6 fruit fly cellular contexts compared by ENCODE assay signal in the genomic region with DNA sequence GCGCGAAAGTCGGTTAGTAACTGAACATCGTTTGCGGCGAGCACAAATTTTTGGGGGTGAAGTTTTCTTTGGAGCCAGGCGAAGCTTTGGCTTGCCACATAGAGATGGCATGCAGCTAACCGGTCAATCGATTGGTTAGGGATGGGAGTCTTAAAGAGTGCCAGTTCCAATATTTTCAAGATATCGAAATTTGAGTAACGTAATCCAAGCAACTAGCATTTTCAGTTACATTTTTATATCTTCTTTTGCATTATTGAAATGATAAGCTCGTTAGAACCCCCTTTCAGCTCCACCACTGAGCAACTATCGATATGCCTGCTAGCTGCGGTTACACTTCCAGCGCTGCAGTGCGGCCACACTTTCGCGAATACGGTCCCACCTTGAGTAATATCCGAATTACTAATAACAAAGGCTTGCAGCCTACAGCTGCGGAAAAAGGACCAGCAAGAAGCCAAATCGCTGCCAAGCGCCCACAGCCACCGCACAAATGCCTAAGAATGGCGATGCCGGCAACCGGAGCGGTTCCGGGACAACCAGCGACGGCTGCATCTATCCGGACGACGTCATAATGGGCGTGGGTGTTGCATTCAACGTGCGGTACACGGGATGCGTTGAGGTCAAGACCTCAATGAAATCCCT.
TF ChIP-seq lines count a peak whose summit lies in the region.

Gene Atat (minus strand): TSS at position 103 of the 639 bp plus-strand sequence.
Gene Shc (plus strand): TSS at position 355 of the 639 bp plus-strand sequence.

- peak; percentile 11 to 53 for TF ChIP-seq CTCF in S2 (optimal IDR thresholded peaks at IDR 0.05; lab: Kevin White, UChicago)
- peak; percentile 62 for TF ChIP-seq CTCF in whole organism, embryonic (GFP tag; optimal IDR thresholded peaks at IDR 0.05; lab: Kevin White, UChicago)

TF ChIP-seq in whole organism, adult, 20 proteins besides CTCF, POLR2A, EP300 and RAD21 (continues in another document):
- TF ChIP-seq cic (GFP tag; optimal IDR thresholded peaks at IDR 0.05; lab: Kevin White, UChicago): peak; percentile 89
- TF ChIP-seq tj (GFP tag; optimal IDR thresholded peaks at IDR 0.05; lab: Kevin White, UChicago): peak; percentile 89
- peak; percentile 95 for TF ChIP-seq pad (GFP tag; optimal IDR thresholded peaks at IDR 0.05; lab: Kevin White, UChicago)
- TF ChIP-seq CG5204 (GFP tag; optimal IDR thresholded peaks at IDR 0.05; lab: Kevin White, UChicago): no peak
- TF ChIP-seq Mnt (GFP tag; optimal IDR thresholded peaks at IDR 0.05; lab: Kevin White, UChicago): peak; percentile 94
- peak; percentile 95 for TF ChIP-seq CG14711 (tag; optimal IDR thresholded peaks at IDR 0.05; lab: Kevin White, UChicago)
- peak; percentile 96 for TF ChIP-seq ovo (GFP tag; optimal IDR thresholded peaks at IDR 0.05; lab: Kevin White, UChicago)
- TF ChIP-seq Crg-1 (GFP tag; optimal IDR thresholded peaks at IDR 0.05; lab: Kevin White, UChicago): peak; percentile 99
- TF ChIP-seq CG11617 (GFP tag; optimal IDR thresholded peaks at IDR 0.05; lab: Kevin White, UChicago): peak; percentile 97
- TF ChIP-seq CG1620 (GFP tag; optimal IDR thresholded peaks at IDR 0.05; lab: Kevin White, UChicago): peak; percentile 100
- TF ChIP-seq Clk (GFP tag; optimal IDR thresholded peaks at IDR 0.05; lab: Kevin White, UChicago): peak; percentile 99
- no peak for TF ChIP-seq cnc (optimal IDR thresholded peaks at IDR 0.05; lab: Kevin White, UChicago)
- TF ChIP-seq Hr96 (GFP tag; optimal IDR thresholded peaks at IDR 0.05; lab: Kevin White, UChicago): peak; percentile 100
- TF ChIP-seq CG33017 (tag; optimal IDR thresholded peaks at IDR 0.05; lab: Kevin White, UChicago): peak; percentile 97
- TF ChIP-seq CG7045 (GFP tag; optimal IDR thresholded peaks at IDR 0.05; lab: Kevin White, UChicago): peak; percentile 98
- TF ChIP-seq CG12768 (GFP tag; optimal IDR thresholded peaks at IDR 0.05; lab: Kevin White, UChicago): peak; percentile 99

TF ChIP-seq in whole organism, embryonic, 481 proteins besides CTCF, POLR2A, EP300 and RAD21 (continues in another document):
- TF ChIP-seq MESR4 (GFP tag; optimal IDR thresholded peaks at IDR 0.05; lab: Kevin White, UChicago) (peak; percentile 69), Hmx (GFP tag; optimal IDR thresholded peaks at IDR 0.05; lab: Kevin White, UChicago) (peak; percentile 97), gem (tag; optimal IDR thresholded peaks at IDR 0.05; lab: Kevin White, UChicago) (peak; percentile 99), crol (GFP tag; IDR thresholded peaks at IDR 0.05; lab: Robert Waterston, UW) (peak; percentile 85), CG34224 (GFP tag; IDR thresholded peaks at IDR 0.05; lab: Robert Waterston, UW; ENCODE audit: partially characterized antibody) (peak; percentile 86), tll (GFP tag; optimal IDR thresholded peaks at IDR 0.05; lab: Kevin White, UChicago) (peak; percentile 50 to 94), CG7357 (GFP tag; IDR thresholded peaks at IDR 0.05; lab: Robert Waterston, UW) (peak; percentile 98), CG17829 (tag; optimal IDR thresholded peaks at IDR 0.05; lab: Kevin White, UChicago) (peak; percentile 98), CG7987 (GFP tag; optimal IDR thresholded peaks at IDR 0.05; lab: Kevin White, UChicago) (peak; percentile 95), wek (GFP tag; optimal IDR thresholded peaks at IDR 0.05; lab: Kevin White, UChicago) (peak; percentile 83), chif (GFP tag; optimal IDR thresholded peaks at IDR 0.05; lab: Kevin White, UChicago) (peak; percentile 99 to 100), CG8281 (tag; optimal IDR thresholded peaks at IDR 0.05; lab: Kevin White, UChicago) (peak; percentile 92), cato (GFP tag; optimal IDR thresholded peaks at IDR 0.05; lab: Kevin White, UChicago; ENCODE audit: borderline replicate concordance) (peak; percentile 99), ham (GFP tag; IDR thresholded peaks at IDR 0.05; lab: Robert Waterston, UW) (peak; percentile 98), CG4730 (GFP tag; IDR thresholded peaks at IDR 0.05; lab: Robert Waterston, UW) (peak; percentile 99), Atf3 (GFP tag; optimal IDR thresholded peaks at IDR 0.05; lab: Kevin White, UChicago) (peak; percentile 99)

TF ChIP-seq in whole organism, prepupa, 60 proteins besides CTCF, POLR2A, EP300 and RAD21 (continues in another document):
- TF ChIP-seq net (GFP tag; optimal IDR thresholded peaks at IDR 0.05; lab: Kevin White, UChicago) (peak; percentile 98), Eip93F (GFP tag; optimal IDR thresholded peaks at IDR 0.05; lab: Kevin White, UChicago) (peak; percentile 95), CG8319 (GFP tag; optimal IDR thresholded peaks at IDR 0.05; lab: Kevin White, UChicago) (peak; percentile 99), Sox15 (GFP tag; optimal IDR thresholded peaks at IDR 0.05; lab: Kevin White, UChicago) (peak; percentile 100), Gug (GFP tag; IDR thresholded peaks at IDR 0.05; lab: Robert Waterston, UW) (peak; percentile 99), salr (GFP tag; optimal IDR thresholded peaks at IDR 0.05; lab: Kevin White, UChicago) (peak; percentile 96 to 99), CG10631 (GFP tag; optimal IDR thresholded peaks at IDR 0.05; lab: Kevin White, UChicago) (peak; percentile 99), CG7368 (GFP tag; optimal IDR thresholded peaks at IDR 0.05; lab: Kevin White, UChicago) (peak; percentile 98), vri (GFP tag; optimal IDR thresholded peaks at IDR 0.05; lab: Kevin White, UChicago) (peak; percentile 97), Hr4 (GFP tag; optimal IDR thresholded peaks at IDR 0.05; lab: Kevin White, UChicago) (peak; percentile 99), Met (GFP tag; optimal IDR thresholded peaks at IDR 0.05; lab: Kevin White, UChicago) (peak; percentile 98), CG6808 (GFP tag; optimal IDR thresholded peaks at IDR 0.05; lab: Kevin White, UChicago) (peak; percentile 93), CG3919 (GFP tag; optimal IDR thresholded peaks at IDR 0.05; lab: Kevin White, UChicago) (peak; percentile 99), Eip78C (GFP tag; lab: Kevin White, UChicago) (peak; percentile 99), Lpt (GFP tag; optimal IDR thresholded peaks at IDR 0.05; lab: Kevin White, UChicago) (peak; percentile 97), CG9139 (GFP tag; optimal IDR thresholded peaks at IDR 0.05; lab: Kevin White, UChicago) (peak; percentile 84), eg (GFP tag; IDR thresholded peaks at IDR 0.05; lab: Robert Waterston, UW) (peak; percentile 99)

TF ChIP-seq in whole organism, pupa, 21 proteins besides CTCF, POLR2A, EP300 and RAD21 (continues in another document):
- TF ChIP-seq D1 (tag; optimal IDR thresholded peaks at IDR 0.05; lab: Kevin White, UChicago): peak; percentile 54
- TF ChIP-seq CG9948 (tag; optimal IDR thresholded peaks at IDR 0.05; lab: Kevin White, UChicago): peak; percentile 98
- TF ChIP-seq Pif1A (GFP tag; optimal IDR thresholded peaks at IDR 0.05; lab: Kevin White, UChicago): peak; percentile 97
- peak; percentile 99 for TF ChIP-seq Snoo (tag; optimal IDR thresholded peaks at IDR 0.05; lab: Kevin White, UChicago)
- TF ChIP-seq rn (GFP tag; IDR thresholded peaks at IDR 0.05; lab: Robert Waterston, UW): peak; percentile 99
- peak; percentile 94 for TF ChIP-seq Pif1B (GFP tag; optimal IDR thresholded peaks at IDR 0.05; lab: Kevin White, UChicago)
- TF ChIP-seq CG34367 (tag; optimal IDR thresholded peaks at IDR 0.05; lab: Kevin White, UChicago): peak; percentile 98
- peak; percentile 99 for TF ChIP-seq CG32121 (GFP tag; IDR thresholded peaks at IDR 0.05; lab: Robert Waterston, UW)
- peak; percentile 99 for TF ChIP-seq CG15710 (tag; optimal IDR thresholded peaks at IDR 0.05; lab: Kevin White, UChicago)
- peak; percentile 78 for TF ChIP-seq CG13204 (GFP tag; optimal IDR thresholded peaks at IDR 0.05; lab: Kevin White, UChicago)
- peak; percentile 98 for TF ChIP-seq CG14655 (GFP tag; optimal IDR thresholded peaks at IDR 0.05; lab: Kevin White, UChicago)
- peak; percentile 98 for TF ChIP-seq CG8159 (tag; optimal IDR thresholded peaks at IDR 0.05; lab: Kevin White, UChicago)
- peak; percentile 90 for TF ChIP-seq gl (tag; optimal IDR thresholded peaks at IDR 0.05; lab: Kevin White, UChicago)
- peak; percentile 99 for TF ChIP-seq CG4496 (GFP tag; IDR thresholded peaks at IDR 0.05; lab: Robert Waterston, UW)
- peak; percentile 95 for TF ChIP-seq CG12605 (GFP tag; IDR thresholded peaks at IDR 0.05; lab: Robert Waterston, UW)
- TF ChIP-seq CG8301 (tag; optimal IDR thresholded peaks at IDR 0.05; lab: Kevin White, UChicago): peak; percentile 96
- TF ChIP-seq Ets98B (GFP tag; IDR thresholded peaks at IDR 0.05; lab: Robert Waterston, UW): peak; percentile 99
- peak; percentile 99 for TF ChIP-seq fd96Ca (GFP tag; IDR thresholded peaks at IDR 0.05; lab: Robert Waterston, UW)
- TF ChIP-seq CG17806 (tag; optimal IDR thresholded peaks at IDR 0.05; lab: Kevin White, UChicago): peak; percentile 98

TF ChIP-seq in whole organism, wandering third instar larva, 38 proteins besides CTCF, POLR2A, EP300 and RAD21 (continues in another document):
- TF ChIP-seq CG32264 (GFP tag; optimal IDR thresholded peaks at IDR 0.05; lab: Kevin White, UChicago): peak; percentile 97
- TF ChIP-seq GATAd (GFP tag; optimal IDR thresholded peaks at IDR 0.05; lab: Kevin White, UChicago): peak; percentile 97
- peak; percentile 99 for TF ChIP-seq HLH106 (tag; optimal IDR thresholded peaks at IDR 0.05; lab: Kevin White, UChicago)
- TF ChIP-seq Hr78 (GFP tag; optimal IDR thresholded peaks at IDR 0.05; lab: Kevin White, UChicago): no peak
- TF ChIP-seq dl (GFP tag; optimal IDR thresholded peaks at IDR 0.05; lab: Kevin White, UChicago; ENCODE audit: insufficient read depth in 1 of 2, partially characterized antibody in 2 of 2): no peak
- TF ChIP-seq rgr (GFP tag; optimal IDR thresholded peaks at IDR 0.05; lab: Kevin White, UChicago): peak; percentile 99
- TF ChIP-seq ey (GFP tag; optimal IDR thresholded peaks at IDR 0.05; lab: Kevin White, UChicago): peak; percentile 99
- peak; percentile 20 for TF ChIP-seq Myc (optimal IDR thresholded peaks at IDR 0.05; lab: Kevin White, UChicago)
- peak; percentile 97 for TF ChIP-seq Dfd (GFP tag; optimal IDR thresholded peaks at IDR 0.05; lab: Kevin White, UChicago)
- peak; percentile 97 for TF ChIP-seq dsf (GFP tag; optimal IDR thresholded peaks at IDR 0.05; lab: Kevin White, UChicago; ENCODE audit: borderline replicate concordance)
- TF ChIP-seq pan (optimal IDR thresholded peaks at IDR 0.05; lab: Kevin White, UChicago): no peak
- peak; percentile 99 for TF ChIP-seq tai (GFP tag; optimal IDR thresholded peaks at IDR 0.05; lab: Kevin White, UChicago)
- peak; percentile 91 to 99 for TF ChIP-seq foxo (GFP tag; optimal IDR thresholded peaks at IDR 0.05; lab: Kevin White, UChicago)
- TF ChIP-seq fru (GFP tag; optimal IDR thresholded peaks at IDR 0.05; lab: Kevin White, UChicago): peak; percentile 99
- no peak for TF ChIP-seq N (GFP tag; optimal IDR thresholded peaks at IDR 0.05; lab: Kevin White, UChicago)
- TF ChIP-seq jim (GFP tag; optimal IDR thresholded peaks at IDR 0.05; lab: Kevin White, UChicago): peak; percentile 94
- peak; percentile 50 for TF ChIP-seq Rel (GFP tag; optimal IDR thresholded peaks at IDR 0.05; lab: Kevin White, UChicago)
- peak; percentile 91 for TF ChIP-seq Rel (tag; optimal IDR thresholded peaks at IDR 0.05; lab: Kevin White, UChicago)
- TF ChIP-seq Abd-B (GFP tag; optimal IDR thresholded peaks at IDR 0.05; lab: Kevin White, UChicago): no peak
- peak; percentile 11 for TF ChIP-seq usp (GFP tag; optimal IDR thresholded peaks at IDR 0.05; lab: Kevin White, UChicago)
